Worm (Caenorhabditis elegans): ENCODE measurements around the gene K01A11.1.
A peak's percentile ranks its signal among the peaks of the same experiment; 100 is the strongest.

Gene K01A11.1

ce11 chrIII:3471403-3472053 lies 40.2 kb upstream of the K01A11.1 start, which contains the start of gene rsu-1 (continued):
- TF ChIP-seq lir-3 (tag; optimal IDR thresholded peaks at IDR 0.05) = no peak
- no peak for TF ChIP-seq lim-7 (GFP tag; IDR thresholded peaks at IDR 0.05)
- no peak for TF ChIP-seq F49E8.2 (tag; optimal IDR thresholded peaks at IDR 0.05; ENCODE audit: borderline replicate concordance)
- TF ChIP-seq nhr-10 (tag; optimal IDR thresholded peaks at IDR 0.05) = no peak
- no peak for TF ChIP-seq D1046.2 (GFP tag; IDR thresholded peaks at IDR 0.05)
- TF ChIP-seq snpc-4 (tag; optimal IDR thresholded peaks at IDR 0.05) = no peak
- no peak for TF ChIP-seq cey-2 (tag; optimal IDR thresholded peaks at IDR 0.05; ENCODE audit: borderline replicate concordance, insufficient read depth)
- TF ChIP-seq skn-1 (tag; optimal IDR thresholded peaks at IDR 0.05) = no peak
- no peak for TF ChIP-seq lin-15B (tag; optimal IDR thresholded peaks at IDR 0.05)
- TF ChIP-seq madf-9 (GFP tag; conservative IDR thresholded peaks at IDR 0.05) = no peak
- no peak for TF ChIP-seq gei-8 (GFP tag; optimal IDR thresholded peaks at IDR 0.05)
- TF ChIP-seq egl-27 (tag; optimal IDR thresholded peaks at IDR 0.05) = no peak
- no peak for TF ChIP-seq Y105C5A.15 (GFP tag; IDR thresholded peaks at IDR 0.05)
- peak; percentile 63 for TF ChIP-seq dmd-6 (GFP tag; IDR thresholded peaks at IDR 0.05)
- TF ChIP-seq attf-4 (tag; optimal IDR thresholded peaks at IDR 0.05) = no peak
- no peak for TF ChIP-seq jun-1 (tag; optimal IDR thresholded peaks at IDR 0.05)
- no peak for TF ChIP-seq R02D3.7 (tag; optimal IDR thresholded peaks at IDR 0.05)
- TF ChIP-seq ceh-32 (tag; optimal IDR thresholded peaks at IDR 0.05; ENCODE audit: poor library complexity) = no peak
- no peak for TF ChIP-seq nhr-237 (tag; optimal IDR thresholded peaks at IDR 0.05)
- peak; percentile 8 for TF ChIP-seq lin-13 (GFP tag; optimal IDR thresholded peaks at IDR 0.05)
- TF ChIP-seq zfp-2 (tag; optimal IDR thresholded peaks at IDR 0.05) = no peak

DNA sequence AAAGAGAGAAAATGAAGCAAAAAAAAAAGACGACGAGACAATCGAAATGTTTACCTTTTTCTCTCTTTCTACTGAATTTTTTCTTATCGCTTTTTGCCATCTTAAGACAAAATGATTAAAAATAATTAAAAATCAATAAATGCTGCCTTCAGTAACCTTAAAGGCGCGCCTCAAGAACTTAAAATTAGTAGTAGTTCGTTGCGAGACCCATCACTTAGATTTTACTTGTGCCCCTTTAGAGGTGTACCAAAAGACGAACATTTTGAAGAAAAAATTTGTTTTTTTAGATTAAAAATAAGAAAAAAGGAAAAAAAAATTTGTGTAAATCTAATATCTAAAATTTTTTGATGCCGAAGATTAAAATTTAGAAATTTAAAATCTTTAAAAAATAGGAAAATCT lies 39.7 kb upstream of the K01A11.1 start:
- TF ChIP-seq snpc-1.2 (GFP tag; IDR thresholded peaks at IDR 0.05) = no peak
- no peak for TF ChIP-seq daf-16 (GFP tag; optimal IDR thresholded peaks at IDR 0.05)
- peak; percentile 12 for TF ChIP-seq daf-16 (tag; optimal IDR thresholded peaks at IDR 0.05)

DNA sequence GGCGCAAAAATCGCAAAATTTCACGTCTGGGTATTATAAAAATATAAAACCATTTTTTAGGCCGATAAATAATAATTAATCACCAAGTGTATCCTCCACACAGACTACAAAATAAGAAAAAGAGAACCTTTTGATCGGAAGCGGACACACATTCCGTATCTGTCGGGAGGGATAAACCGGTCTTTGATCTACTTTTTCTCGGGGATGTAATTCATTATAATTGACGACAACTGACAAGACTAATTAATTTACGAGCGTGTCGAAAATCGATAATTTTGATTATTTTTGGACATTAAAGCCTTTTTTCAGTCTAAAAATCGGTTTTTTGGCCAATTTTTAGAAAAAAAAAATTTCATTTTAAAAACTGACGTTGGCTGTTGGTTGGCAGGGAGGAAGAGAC lies 39.1 kb upstream of the K01A11.1 start:
- TF ChIP-seq hlh-11 (tag; optimal IDR thresholded peaks at IDR 0.05) (peak; percentile 40), nhr-28 (tag; optimal IDR thresholded peaks at IDR 0.05) (peak; percentile 97), unc-62 (GFP tag; optimal IDR thresholded peaks at IDR 0.05 in 1 of 2) (peak in 1 of 2 experiments; percentile 79), unc-62 (tag; optimal IDR thresholded peaks at IDR 0.05) (no peak), tra-1 (GFP tag; IDR thresholded peaks at IDR 0.05) (0 out of 2 replicates have a peak, but pooled peaks have one; percentile 30), lin-1 (GFP tag; IDR thresholded peaks at IDR 0.05) (no peak), php-3 (GFP tag; IDR thresholded peaks at IDR 0.05) (0 out of 2 replicates have a peak, but pooled peaks have one; percentile 28)

DNA sequence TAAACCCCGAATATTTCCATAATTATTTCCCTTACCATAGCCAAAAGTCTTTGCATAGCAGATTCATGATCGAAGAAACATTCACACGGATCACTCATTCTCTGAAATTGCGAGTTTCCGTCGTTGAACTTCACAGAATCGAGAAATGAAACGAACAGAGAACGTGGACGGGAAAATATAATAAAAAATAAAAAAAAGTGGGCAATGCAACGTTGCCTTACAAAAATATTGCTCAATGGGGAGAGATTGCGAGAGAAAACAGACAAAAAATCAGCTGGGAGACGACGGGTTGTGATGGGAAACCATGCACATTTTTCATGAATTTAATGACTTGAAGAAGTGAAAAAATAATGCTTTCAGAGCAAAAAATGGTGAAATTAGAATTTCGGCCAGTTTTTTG lies 38.4 kb upstream of the K01A11.1 start, which contains the start of gene smim-14:
Gene smim-14 (minus strand): TSS at position 101 of the 400 bp plus-strand sequence.
- TF ChIP-seq daf-16 (GFP tag; optimal IDR thresholded peaks at IDR 0.05) (no peak), daf-16 (tag; optimal IDR thresholded peaks at IDR 0.05) (peak; percentile 34), ceh-44 (GFP tag; IDR thresholded peaks at IDR 0.05) (no peak), mes-2 (tag; optimal IDR thresholded peaks at IDR 0.05; ENCODE audit: poor library complexity, severe bottlenecking) (peak; percentile 29)

- TF ChIP-seq fkh-10 (GFP tag; optimal IDR thresholded peaks at IDR 0.05) (no peak), dmd-6 (GFP tag; IDR thresholded peaks at IDR 0.05) (peak; percentile 20; the same call in 1 of the 2 replicates), dpl-1 (GFP tag; optimal IDR thresholded peaks at IDR 0.05) (no peak), nhr-28 (tag; optimal IDR thresholded peaks at IDR 0.05) (peak; percentile 36), dve-1 (tag; optimal IDR thresholded peaks at IDR 0.05; ENCODE audit: insufficient read depth) (peak; percentile 5), nhr-102 (tag; optimal IDR thresholded peaks at IDR 0.05) (no peak), lin-15B (tag; optimal IDR thresholded peaks at IDR 0.05) (no peak), attf-4 (tag; optimal IDR thresholded peaks at IDR 0.05) (no peak), F26F4.8 (GFP tag; conservative IDR thresholded peaks at IDR 0.05) (no peak), pqm-1 (tag; optimal IDR thresholded peaks at IDR 0.05) (peak; percentile 30), aly-2 (tag; optimal IDR thresholded peaks at IDR 0.05) (no peak), hlh-11 (tag; optimal IDR thresholded peaks at IDR 0.05) (peak; percentile 33), nhr-41 (GFP tag; IDR thresholded peaks at IDR 0.05) (no peak), nhr-10 (tag; optimal IDR thresholded peaks at IDR 0.05) (no peak), lin-29 (GFP tag; IDR thresholded peaks at IDR 0.05) (no peak), aha-1 (tag) (peak; percentile 62), vab-7 (GFP tag; IDR thresholded peaks at IDR 0.05) (no peak)
Observed at ce11 chrIII:3468384-3468783, 37.1 kb upstream of the K01A11.1 start.

Data from whole organism, L4 larva.